Fruit fly (Drosophila melanogaster) whole organism, embryonic: ENCODE measurements around the gene plum.

Experiments
- Abd-B ChIP-seq: fragments of 200-800 bp; sonication (Bioruptor generic); optimal IDR thresholded peaks from 2 replicates; lab custom pipeline; 2018; ENCODE audit warnings: missing biosample characterization, mild to moderate bottlenecking, missing genetic modification characterization, moderate library complexity
- CG10147 ChIP-seq: fragments of 200-800 bp; sonication (Bioruptor generic); optimal IDR thresholded peaks from 2 replicates; lab custom pipeline; 2019; ENCODE audit warnings: missing biosample characterization, mild to moderate bottlenecking, missing genetic modification characterization, moderate library complexity
- CG1233 ChIP-seq: fragments of 200-800 bp; sonication (Bioruptor generic); optimal IDR thresholded peaks from 4 replicates; lab custom pipeline; 2018; ENCODE audit warnings: missing biosample characterization, mild to moderate bottlenecking, missing genetic modification characterization
- CG12659 ChIP-seq: fragments of 200-800 bp; sonication (Bioruptor generic); optimal IDR thresholded peaks from 3 replicates; lab custom pipeline; 2017; ENCODE audit warnings: mild to moderate bottlenecking, missing biosample characterization, missing genetic modification reagents, missing genetic modification characterization
- CG12769 ChIP-seq: fragments of 200-800 bp; sonication (Bioruptor generic); optimal IDR thresholded peaks from 2 replicates; lab custom pipeline; 2019; ENCODE audit warnings: missing biosample characterization, mild to moderate bottlenecking, missing genetic modification characterization, moderate library complexity
- CG15514 ChIP-seq: fragments of 200-800 bp; sonication (Bioruptor generic); optimal IDR thresholded peaks from 3 replicates; lab custom pipeline; 2017; ENCODE audit warnings: missing biosample characterization, missing genetic modification characterization, mild to moderate bottlenecking, moderate library complexity, missing genetic modification reagents
- CG17361 ChIP-seq: fragments of 200-800 bp; sonication (Bioruptor generic); IDR thresholded peaks from 3 replicates; pipeline ENCODE4 v1.3.6; 2022; ENCODE audit warnings: missing biosample characterization, missing genetic modification characterization
- CG1792 ChIP-seq: fragments of 200-800 bp; sonication (Bioruptor generic); optimal IDR thresholded peaks from 2 replicates; lab custom pipeline; 2016; ENCODE audit warnings: missing biosample characterization, missing genetic modification characterization
- CG2129 ChIP-seq: fragments of 200-800 bp; sonication (Bioruptor generic); IDR thresholded peaks from 2 replicates; pipeline ENCODE4 v1.3.6; 2022; ENCODE audit warnings: missing biosample characterization, missing genetic modification characterization; ENCODE audit not compliant: partially characterized antibody
- CG34376 ChIP-seq: fragments of 200-800 bp; sonication (Bioruptor generic); optimal IDR thresholded peaks from 2 replicates; lab custom pipeline; 2018; ENCODE audit warnings: missing biosample characterization, mild to moderate bottlenecking, missing genetic modification characterization
- CG4707 ChIP-seq: fragments of 200-800 bp; sonication (Bioruptor generic); optimal IDR thresholded peaks from 2 replicates; lab custom pipeline; 2018; ENCODE audit warnings: missing biosample characterization, mild to moderate bottlenecking, missing genetic modification characterization, moderate library complexity
- CG6689 ChIP-seq: fragments of 200-800 bp; sonication (Bioruptor generic); IDR thresholded peaks from 2 replicates; pipeline ENCODE4 v1.3.6; 2022; ENCODE audit warnings: missing biosample characterization, missing genetic modification characterization
- CG8359 ChIP-seq: fragments of 200-800 bp; sonication (Bioruptor generic); optimal IDR thresholded peaks from 2 replicates; lab custom pipeline; 2017; ENCODE audit warnings: missing biosample characterization, mild to moderate bottlenecking, missing genetic modification characterization, borderline replicate concordance
- CG8924 ChIP-seq: fragments of 200-800 bp; optimal IDR thresholded peaks from 3 replicates; lab custom pipeline; 2019; ENCODE audit warnings: missing biosample characterization, mild to moderate bottlenecking, missing genetic modification characterization, moderate library complexity
- CG9727 ChIP-seq: fragments of 200-800 bp; sonication (Bioruptor generic); optimal IDR thresholded peaks from 3 replicates; lab custom pipeline; 2017; ENCODE audit warnings: missing biosample characterization, mild to moderate bottlenecking, missing genetic modification characterization
- D19B ChIP-seq: fragments of 200-800 bp; sonication (Bioruptor generic); optimal IDR thresholded peaks from 2 replicates; lab custom pipeline; 2017; ENCODE audit warnings: missing biosample characterization, mild to moderate bottlenecking, missing genetic modification characterization
- Deaf1 ChIP-seq: fragments of 200-800 bp; optimal IDR thresholded peaks from 3 replicates; lab custom pipeline; 2019; ENCODE audit warnings: missing biosample characterization, mild to moderate bottlenecking, missing genetic modification characterization, moderate library complexity
- Doc3 ChIP-seq: fragments of 200-800 bp; sonication (Bioruptor generic); IDR thresholded peaks from 3 replicates; pipeline ENCODE4 v1.3.6; 2022; ENCODE audit warnings: missing biosample characterization, missing genetic modification characterization; ENCODE audit not compliant: partially characterized antibody
- Kr ChIP-seq: fragments of 200-800 bp; sonication (Bioruptor generic); optimal IDR thresholded peaks from 2 replicates; lab custom pipeline; 2017; ENCODE audit warnings: missing biosample characterization, mild to moderate bottlenecking, missing genetic modification characterization
- Mes4 ChIP-seq: fragments of 200-800 bp; sonication (Bioruptor generic); optimal IDR thresholded peaks from 2 replicates; lab custom pipeline; 2016; ENCODE audit warnings: missing biosample characterization, missing genetic modification characterization
- NfI ChIP-seq: fragments of 200-800 bp; sonication (Bioruptor generic); optimal IDR thresholded peaks from 3 replicates; lab custom pipeline; 2018; ENCODE audit warnings: missing biosample characterization, mild to moderate bottlenecking, missing genetic modification characterization, moderate library complexity
- Oli ChIP-seq: fragments of 200-800 bp; sonication (Bioruptor generic); optimal IDR thresholded peaks from 2 replicates; lab custom pipeline; 2018; ENCODE audit warnings: missing biosample characterization, mild to moderate bottlenecking, missing genetic modification characterization, moderate library complexity
- PHDP ChIP-seq: fragments of 200-800 bp; sonication (Bioruptor generic); optimal IDR thresholded peaks from 3 replicates; lab custom pipeline; 2018; ENCODE audit warnings: missing biosample characterization, mild to moderate bottlenecking, missing genetic modification characterization, moderate library complexity
- bcd ChIP-seq: fragments of 200-800 bp; sonication (Bioruptor generic); optimal IDR thresholded peaks from 2 replicates; lab custom pipeline; 2017; ENCODE audit warnings: missing biosample characterization, mild to moderate bottlenecking, missing genetic modification characterization
- cas ChIP-seq: fragments of 200-800 bp; sonication (Bioruptor generic); IDR thresholded peaks from 2 replicates; pipeline ENCODE4 v1.3.6; 2022; ENCODE audit warnings: missing biosample characterization, missing genetic modification characterization
- chinmo ChIP-seq: fragments of 200-800 bp; sonication (Bioruptor generic); IDR thresholded peaks from 4 replicates; pipeline ENCODE4 v1.3.6; 2022; ENCODE audit warnings: missing biosample characterization, missing genetic modification characterization; ENCODE audit not compliant: partially characterized antibody
- exex ChIP-seq: fragments of 200-800 bp; sonication (Bioruptor generic); optimal IDR thresholded peaks from 4 replicates; lab custom pipeline; 2018; ENCODE audit warnings: missing biosample characterization, mild to moderate bottlenecking, missing genetic modification characterization, moderate library complexity
- fd3F ChIP-seq: fragments of 200-800 bp; sonication (Bioruptor generic); optimal IDR thresholded peaks from 2 replicates; lab custom pipeline; 2018; ENCODE audit warnings: missing biosample characterization, mild to moderate bottlenecking, missing genetic modification characterization, moderate library complexity
- gem ChIP-seq: fragments of 200-800 bp; sonication (Bioruptor generic); optimal IDR thresholded peaks from 2 replicates; lab custom pipeline; 2019; ENCODE audit warnings: missing biosample characterization, mild to moderate bottlenecking, missing genetic modification characterization, moderate library complexity
- grau ChIP-seq: fragments of 200-800 bp; optimal IDR thresholded peaks from 3 replicates; lab custom pipeline; 2019; ENCODE audit warnings: missing biosample characterization, mild to moderate bottlenecking, missing genetic modification characterization, moderate library complexity
- grn ChIP-seq: fragments of 200-800 bp; sonication (Bioruptor generic); optimal IDR thresholded peaks from 3 replicates; lab custom pipeline; 2017; ENCODE audit warnings: missing biosample characterization, missing genetic modification characterization
- hth ChIP-seq: fragments of >200 bp; optimal IDR thresholded peaks from 2 replicates; lab custom pipeline; 2017; ENCODE audit warnings: inconsistent platforms
- lab ChIP-seq: fragments of 200-800 bp; sonication (Bioruptor generic); optimal IDR thresholded peaks from 3 replicates; lab custom pipeline; 2017; ENCODE audit warnings: missing biosample characterization, missing genetic modification characterization, mild to moderate bottlenecking, moderate library complexity, missing genetic modification reagents
- lola ChIP-seq, 3 experiments: fragments of >200 bp in 2 of 3; fragments of 200-800 bp in 1 of 3; sonication (Bioruptor generic) in 1 of 3; optimal IDR thresholded peaks; 2 replicates each; lab custom pipeline; 2017 to 2019; ENCODE audit warnings: missing biosample characterization in 3 of 3, missing genetic modification characterization in 3 of 3, mild to moderate bottlenecking in 1 of 3, moderate library complexity in 1 of 3
- mam ChIP-seq: fragments of 200-800 bp; sonication (Bioruptor generic); optimal IDR thresholded peaks from 3 replicates; lab custom pipeline; 2016; ENCODE audit warnings: missing biosample characterization, missing genetic modification characterization
- nerfin-2 ChIP-seq: fragments of 200-800 bp; sonication (Bioruptor generic); IDR thresholded peaks from 2 replicates; pipeline ENCODE4 v1.3.6; 2022; ENCODE audit warnings: missing biosample characterization, missing genetic modification characterization; ENCODE audit not compliant: partially characterized antibody
- peb ChIP-seq: fragments of 200-800 bp; sonication (Bioruptor generic); IDR thresholded peaks from 2 replicates; pipeline ENCODE4 v1.3.6; 2022; ENCODE audit warnings: missing biosample characterization, missing genetic modification characterization
- pfk ChIP-seq: fragments of 200-800 bp; sonication (Bioruptor generic); optimal IDR thresholded peaks from 2 replicates; lab custom pipeline; 2018; ENCODE audit warnings: missing biosample characterization, mild to moderate bottlenecking, missing genetic modification characterization, moderate library complexity
- row ChIP-seq: fragments of 200-800 bp; sonication (Bioruptor generic); IDR thresholded peaks from 3 replicates; pipeline ENCODE4 v1.3.6; 2022; ENCODE audit warnings: missing biosample characterization, missing genetic modification characterization
- slou ChIP-seq: fragments of 200-800 bp; sonication (Bioruptor generic); optimal IDR thresholded peaks from 3 replicates; lab custom pipeline; 2016; ENCODE audit warnings: missing biosample characterization, missing genetic modification characterization
- zfh2 ChIP-seq: fragments of 200-800 bp; sonication (Bioruptor generic); optimal IDR thresholded peaks from 2 replicates; lab custom pipeline; 2016; ENCODE audit warnings: missing biosample characterization, missing genetic modification characterization

plum gene

dm6 chr3R:26555642-26556278 is 20.7 kb upstream of the plum start (continued):
- TF ChIP-seq fd3F (GFP tag; lab: Kevin White, UChicago) (peak; percentile 11), exex (tag; lab: Kevin White, UChicago) (peak; percentile 26), CG17361 (GFP tag; lab: Robert Waterston, UW) (0 out of 3 replicates have a peak, but pooled peaks have one; percentile 9), mam (GFP tag; lab: Kevin White, UChicago) (peak; percentile 20), PHDP (tag; lab: Kevin White, UChicago) (peak; percentile 44), zfh2 (peak; percentile 16), CG15514 (GFP tag; lab: Kevin White, UChicago) (peak; percentile 53), CG12659 (GFP tag; lab: Kevin White, UChicago) (peak; percentile 15), CG4707 (GFP tag; lab: Kevin White, UChicago) (no peak), hth (lab: Kevin White, UChicago) (no peak), pfk (no peak), lola (GFP tag; optimal IDR thresholded peaks at IDR 0.05; lab: Kevin White, UChicago) (peak in 1 of 3 experiments; percentile 74), lab (GFP tag; lab: Kevin White, UChicago) (peak; percentile 78), Doc3 (GFP tag; lab: Robert Waterston, UW) (no peak), CG6689 (no peak), Deaf1 (tag; lab: Kevin White, UChicago) (peak; percentile 8), CG10147 (no peak), CG1792 (GFP tag; lab: Kevin White, UChicago) (peak; percentile 19), nerfin-2 (GFP tag; lab: Robert Waterston, UW) (no peak), slou (no peak), Abd-B (GFP tag; lab: Kevin White, UChicago) (no peak), CG34376 (peak; percentile 2), CG2129 (GFP tag; lab: Robert Waterston, UW) (no peak), NfI (GFP tag; lab: Kevin White, UChicago) (no peak), chinmo (GFP tag; lab: Robert Waterston, UW) (0 out of 4 replicates have a peak, but pooled peaks have one; percentile 55), CG12769 (tag; lab: Kevin White, UChicago) (peak; percentile 45), peb (GFP tag; lab: Robert Waterston, UW) (no peak), D19B (GFP tag; lab: Kevin White, UChicago) (peak; percentile 44), gem (tag; lab: Kevin White, UChicago) (peak; percentile 41), grau (tag; lab: Kevin White, UChicago) (peak; percentile 64), CG1233 (no peak), cas (GFP tag; lab: Robert Waterston, UW) (no peak), CG9727 (GFP tag; lab: Kevin White, UChicago) (peak; percentile 26), CG8359 (no peak), Mes4 (GFP tag; lab: Kevin White, UChicago) (no peak), row (peak; percentile 10; the same call in 1 of the 3 replicates), grn (GFP tag; lab: Kevin White, UChicago) (peak; percentile 77), Kr (GFP tag; lab: Kevin White, UChicago) (no peak), Oli (tag; lab: Kevin White, UChicago) (peak; percentile 3), CG8924 (no peak), bcd (peak; percentile 36)
